Worm (Caenorhabditis elegans) whole organism, L2 larva: ENCODE results near the gene F35G2.3.

Source experiments
- ZK546.5 ChIP-seq: sonication (generic microtip); optimal IDR thresholded peaks from 2 replicates; lab custom pipeline; 2017; ENCODE audit warnings: missing biosample characterization, missing genetic modification characterization
- aly-2 ChIP-seq: fragments of 150-350 bp; optimal IDR thresholded peaks from 2 replicates; lab custom pipeline; 2014; ENCODE audit warnings: missing biosample characterization, missing genetic modification characterization
- blmp-1 ChIP-seq: sonication (generic microtip); optimal IDR thresholded peaks from 2 replicates; lab custom pipeline; 2017; ENCODE audit warnings: missing genetic modification characterization, mild to moderate bottlenecking, missing compliant biosample characterization, antibody characterized with exemption, moderate library complexity; ENCODE audit not compliant: insufficient read depth
- ceh-16 ChIP-seq: fragments of 150-350 bp; optimal IDR thresholded peaks from 2 replicates; lab custom pipeline; 2014; ENCODE audit warnings: missing biosample characterization, missing genetic modification characterization
- ceh-82 ChIP-seq: fragments of 150-350 bp; optimal IDR thresholded peaks from 2 replicates; lab custom pipeline; 2014; ENCODE audit warnings: missing biosample characterization, missing genetic modification characterization
- egl-27 ChIP-seq: sonication (generic microtip); optimal IDR thresholded peaks from 3 replicates; lab custom pipeline; 2017; ENCODE audit warnings: missing biosample characterization, missing genetic modification reagents, missing genetic modification characterization
- elt-1 ChIP-seq: fragments of 150-350 bp; optimal IDR thresholded peaks from 2 replicates; lab custom pipeline; 2014; ENCODE audit warnings: missing biosample characterization, missing genetic modification characterization
- lsy-2 ChIP-seq, 2 experiments: fragments of 150-350 bp in 1 of 2; sonication (generic microtip) in 1 of 2; optimal IDR thresholded peaks; 2 replicates each; lab custom pipeline; 2014 to 2017; ENCODE audit warnings: missing biosample characterization in 2 of 2, missing genetic modification characterization in 2 of 2
- nhr-11 ChIP-seq: fragments of 150-350 bp; optimal IDR thresholded peaks from 2 replicates; lab custom pipeline; 2014; ENCODE audit warnings: missing biosample characterization, missing genetic modification characterization
- snpc-4 ChIP-seq: fragments of 150-350 bp; optimal IDR thresholded peaks from 2 replicates; lab custom pipeline; 2014; ENCODE audit warnings: missing biosample characterization, missing genetic modification characterization
- zag-1 ChIP-seq: fragments of 150-350 bp; optimal IDR thresholded peaks from 2 replicates; lab custom pipeline; 2014; ENCODE audit warnings: missing biosample characterization, missing genetic modification characterization
- ztf-11 ChIP-seq: sonication (generic microtip); optimal IDR thresholded peaks from 2 replicates; lab custom pipeline; 2017; ENCODE audit warnings: missing biosample characterization, missing genetic modification characterization

DNA sequence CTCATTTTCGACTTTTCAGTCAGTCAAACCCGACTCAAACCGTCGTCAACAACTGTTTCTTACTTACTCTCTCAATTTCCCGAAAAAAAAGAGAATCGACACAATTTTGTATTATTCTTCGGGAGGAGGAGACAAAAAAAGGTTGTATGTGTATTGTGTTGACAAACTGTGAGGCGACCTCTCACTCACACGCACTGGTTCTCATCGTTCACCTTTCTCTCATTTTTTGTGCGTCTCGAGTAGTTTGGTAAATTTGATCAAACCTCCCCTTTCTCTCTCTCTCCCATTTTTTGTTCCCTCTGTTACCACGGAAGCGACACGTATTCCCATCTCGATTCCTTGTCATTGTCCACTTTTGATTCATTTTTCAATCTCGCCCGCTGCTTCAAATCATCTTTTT, 10.6 kb upstream of the F35G2.3 start:
- TF ChIP-seq ZK546.5 (tag; lab: Kevin White, UChicago) = no peak
- no peak for TF ChIP-seq nhr-11 (tag; lab: Kevin White, UChicago)
- no peak for TF ChIP-seq ceh-16 (tag; lab: Kevin White, UChicago)
- no peak for TF ChIP-seq ztf-11 (tag; lab: Kevin White, UChicago)
- no peak for TF ChIP-seq lsy-2 (tag; optimal IDR thresholded peaks at IDR 0.05; lab: Kevin White, UChicago)
- no peak for TF ChIP-seq snpc-4 (tag; lab: Kevin White, UChicago)
- TF ChIP-seq zag-1 (tag; lab: Kevin White, UChicago) = no peak
- no peak for TF ChIP-seq egl-27
- no peak for TF ChIP-seq elt-1
- no peak for TF ChIP-seq aly-2 (tag; lab: Kevin White, UChicago)
- no peak for TF ChIP-seq blmp-1 (tag; lab: Kevin White, UChicago)
- no peak for TF ChIP-seq ceh-82 (tag; lab: Kevin White, UChicago)
